Worm (Caenorhabditis elegans) whole organism, L3 larva: ENCODE data around the gene rsp-8.

Source experiments
- ZK546.5 ChIP-seq: sonication (generic microtip); optimal IDR thresholded peaks from 2 replicates; lab custom pipeline; 2017; ENCODE audit warnings: missing biosample characterization, missing genetic modification characterization
- aly-2 ChIP-seq: fragments of 150-350 bp; optimal IDR thresholded peaks from 2 replicates; lab custom pipeline; 2014; ENCODE audit warnings: missing biosample characterization, missing genetic modification characterization
- ceh-16 ChIP-seq: sonication (generic microtip); optimal IDR thresholded peaks from 2 replicates; lab custom pipeline; 2017; ENCODE audit warnings: missing biosample characterization, missing genetic modification characterization
- ceh-28 ChIP-seq: fragments of 150-350 bp; optimal IDR thresholded peaks from 2 replicates; lab custom pipeline; 2014; ENCODE audit warnings: missing biosample characterization, missing genetic modification reagents, missing genetic modification characterization
- ceh-82 ChIP-seq: fragments of 150-350 bp; optimal IDR thresholded peaks from 2 replicates; lab custom pipeline; 2014; ENCODE audit warnings: missing biosample characterization, missing genetic modification characterization
- ceh-9 ChIP-seq: sonication (generic microtip); optimal IDR thresholded peaks from 2 replicates; lab custom pipeline; 2018; ENCODE audit warnings: missing biosample characterization, missing genetic modification characterization
- daf-12 ChIP-seq: fragments of 150-350 bp; optimal IDR thresholded peaks from 2 replicates; lab custom pipeline; 2014; ENCODE audit warnings: missing biosample characterization, missing genetic modification reagents, missing genetic modification characterization
- egl-5 ChIP-seq: fragments of 150-350 bp; optimal IDR thresholded peaks from 2 replicates; lab custom pipeline; 2017; ENCODE audit warnings: missing biosample characterization, missing genetic modification reagents, missing genetic modification characterization, inconsistent platforms
- elt-1 ChIP-seq: fragments of 150-350 bp; optimal IDR thresholded peaks from 2 replicates; lab custom pipeline; 2014; ENCODE audit warnings: missing biosample characterization, missing genetic modification characterization
- elt-2 ChIP-seq: sonication (generic microtip); optimal IDR thresholded peaks from 2 replicates; lab custom pipeline; 2016; ENCODE audit warnings: missing genetic modification reagents, mild to moderate bottlenecking, missing genetic modification characterization, missing compliant biosample characterization
- fkh-10 ChIP-seq: sonication (generic microtip); optimal IDR thresholded peaks from 2 replicates; lab custom pipeline; 2017; ENCODE audit warnings: missing biosample characterization, missing genetic modification reagents, missing genetic modification characterization
- fkh-2 ChIP-seq: fragments of 150-350 bp; optimal IDR thresholded peaks from 2 replicates; lab custom pipeline; 2014; ENCODE audit warnings: missing biosample characterization, missing genetic modification reagents, missing genetic modification characterization
- fos-1 ChIP-seq: fragments of 150-350 bp; optimal IDR thresholded peaks from 2 replicates; lab custom pipeline; 2014; ENCODE audit warnings: missing biosample characterization, missing genetic modification characterization
- hmg-11 ChIP-seq: sonication (generic microtip); optimal IDR thresholded peaks from 2 replicates; lab custom pipeline; 2016; ENCODE audit warnings: missing genetic modification characterization, missing compliant biosample characterization
- lin-15B ChIP-seq: fragments of 150-350 bp; optimal IDR thresholded peaks from 2 replicates; lab custom pipeline; 2014; ENCODE audit warnings: missing biosample characterization, missing genetic modification characterization
- lin-39 ChIP-seq: fragments of 150-350 bp; optimal IDR thresholded peaks from 2 replicates; lab custom pipeline; 2018; ENCODE audit warnings: missing biosample characterization, missing genetic modification reagents, missing genetic modification characterization
- mml-1 ChIP-seq: fragments of 150-350 bp; sonication (generic microtip); optimal IDR thresholded peaks from 3 replicates; lab custom pipeline; 2014; ENCODE audit warnings: missing biosample characterization, missing genetic modification characterization
- nfya-1 ChIP-seq: sonication (generic microtip); optimal IDR thresholded peaks from 2 replicates; lab custom pipeline; 2017; ENCODE audit warnings: missing genetic modification characterization, mild to moderate bottlenecking, missing compliant biosample characterization, antibody characterized with exemption, moderate library complexity; ENCODE audit not compliant: insufficient read depth
- nhr-11 ChIP-seq: fragments of 150-350 bp; optimal IDR thresholded peaks from 2 replicates; lab custom pipeline; 2014; ENCODE audit warnings: missing biosample characterization, missing genetic modification characterization
- nhr-237 ChIP-seq: fragments of 150-350 bp; optimal IDR thresholded peaks from 2 replicates; lab custom pipeline; 2014; ENCODE audit warnings: missing biosample characterization, missing genetic modification characterization
- nhr-25 ChIP-seq: sonication (generic microtip); optimal IDR thresholded peaks from 2 replicates; lab custom pipeline; 2017; ENCODE audit warnings: missing biosample characterization, missing genetic modification characterization
- nhr-28 ChIP-seq: fragments of 150-350 bp; optimal IDR thresholded peaks from 2 replicates; lab custom pipeline; 2014; ENCODE audit warnings: missing biosample characterization, missing genetic modification characterization
- nhr-67 ChIP-seq: fragments of 150-350 bp; optimal IDR thresholded peaks from 2 replicates; lab custom pipeline; 2014; ENCODE audit warnings: missing biosample characterization, missing genetic modification characterization
- nhr-76 ChIP-seq: fragments of 150-350 bp; sonication (generic microtip); optimal IDR thresholded peaks from 5 replicates; lab custom pipeline; 2014; ENCODE audit warnings: missing biosample characterization, missing genetic modification characterization
- nhr-77 ChIP-seq: fragments of 150-350 bp; optimal IDR thresholded peaks from 2 replicates; lab custom pipeline; 2014; ENCODE audit warnings: missing biosample characterization, missing genetic modification characterization
- pha-4 ChIP-seq: fragments of 150-350 bp; optimal IDR thresholded peaks from 2 replicates; lab custom pipeline; 2014; ENCODE audit warnings: missing biosample characterization, missing genetic modification reagents, missing genetic modification characterization
- pqm-1 ChIP-seq: fragments of 150-350 bp; optimal IDR thresholded peaks from 2 replicates; lab custom pipeline; 2017; ENCODE audit warnings: missing biosample characterization, missing genetic modification characterization, inconsistent platforms
- sea-2 ChIP-seq: fragments of 150-350 bp; sonication (generic microtip); optimal IDR thresholded peaks from 4 replicates; lab custom pipeline; 2014; ENCODE audit warnings: missing biosample characterization, missing genetic modification reagents, missing genetic modification characterization
- skn-1 ChIP-seq: fragments of 150-350 bp; optimal IDR thresholded peaks from 2 replicates; lab custom pipeline; 2014; ENCODE audit warnings: missing biosample characterization, missing genetic modification characterization
- snpc-4 ChIP-seq: fragments of 150-350 bp; optimal IDR thresholded peaks from 2 replicates; lab custom pipeline; 2014; ENCODE audit warnings: missing biosample characterization, missing genetic modification characterization
- tbx-2 ChIP-seq: sonication (generic microtip); optimal IDR thresholded peaks from 2 replicates; lab custom pipeline; 2016; ENCODE audit warnings: mild to moderate bottlenecking, missing genetic modification characterization, missing compliant biosample characterization
- unc-39 ChIP-seq: sonication (generic microtip); optimal IDR thresholded peaks from 4 replicates; lab custom pipeline; 2017; ENCODE audit warnings: missing biosample characterization, missing genetic modification characterization
- unc-62 ChIP-seq: fragments of 150-350 bp; sonication (generic microtip); optimal IDR thresholded peaks from 4 replicates; lab custom pipeline; 2014; ENCODE audit warnings: missing biosample characterization, missing genetic modification reagents, missing genetic modification characterization
- zag-1 ChIP-seq: fragments of 150-350 bp; optimal IDR thresholded peaks from 2 replicates; lab custom pipeline; 2014; ENCODE audit warnings: missing biosample characterization, missing genetic modification characterization

rsp-8 gene

ce11 chrIII:11847014-11847413 is 20.8 kb downstream of the rsp-8 start:
- peak; percentile 45 for TF ChIP-seq nfya-1
- no peak for TF ChIP-seq lin-39 (tag; lab: Kevin White, UChicago)
- TF ChIP-seq ceh-28 (tag; lab: Kevin White, UChicago), result peak; percentile 61

- TF ChIP-seq pqm-1 (tag; lab: Kevin White, UChicago), result no peak
- no peak for TF ChIP-seq fkh-2 (tag; lab: Kevin White, UChicago)
- peak; percentile 64 for TF ChIP-seq lin-39 (tag; lab: Kevin White, UChicago)
- no peak for TF ChIP-seq elt-1 (tag; lab: Kevin White, UChicago)
- TF ChIP-seq egl-5 (tag; lab: Kevin White, UChicago), result peak; percentile 59
- no peak for TF ChIP-seq nhr-25 (tag; lab: Kevin White, UChicago)
- no peak for TF ChIP-seq fkh-10
- TF ChIP-seq pha-4 (tag; lab: Kevin White, UChicago), result peak; percentile 69
- no peak for TF ChIP-seq nhr-67
- TF ChIP-seq ZK546.5, result no peak
- TF ChIP-seq lin-15B (tag; lab: Kevin White, UChicago), result peak; percentile 66
- peak; percentile 9 for TF ChIP-seq elt-2 (tag; lab: Kevin White, UChicago)
- peak; percentile 33 for TF ChIP-seq hmg-11 (tag; lab: Kevin White, UChicago)
- TF ChIP-seq nfya-1, result peak; percentile 97
Observed at ce11 chrIII:11847658-11848202, 21.5 kb downstream of the rsp-8 start, which contains the start of gene mif-1. Gene mif-1, plus strand, starts transcription at chrIII:11848152.

ce11 chrIII:11848317-11848716 is 22.1 kb downstream of the rsp-8 start:
- TF ChIP-seq unc-39, result no peak
- TF ChIP-seq ceh-16 (tag; lab: Kevin White, UChicago), result no peak
- TF ChIP-seq zag-1 (tag; lab: Kevin White, UChicago), result no peak
- no peak for TF ChIP-seq sea-2 (GFP tag; lab: Kevin White, UChicago)
- TF ChIP-seq nhr-76 (tag; lab: Kevin White, UChicago), result no peak
- TF ChIP-seq unc-62 (GFP tag; lab: Kevin White, UChicago), result no peak
- TF ChIP-seq ceh-82 (tag; lab: Kevin White, UChicago), result no peak
- TF ChIP-seq nhr-237 (tag; lab: Kevin White, UChicago), result no peak
- no peak for TF ChIP-seq aly-2 (tag; lab: Kevin White, UChicago)
- no peak for TF ChIP-seq snpc-4
- no peak for TF ChIP-seq nhr-28 (tag; lab: Kevin White, UChicago)
- no peak for TF ChIP-seq nfya-1
- no peak for TF ChIP-seq ceh-9 (tag; lab: Kevin White, UChicago)
- TF ChIP-seq pqm-1 (tag; lab: Kevin White, UChicago), result no peak
- TF ChIP-seq elt-2 (tag; lab: Kevin White, UChicago), result no peak
- no peak for TF ChIP-seq ceh-28 (tag; lab: Kevin White, UChicago)
- TF ChIP-seq mml-1 (tag; lab: Kevin White, UChicago), result no peak
- TF ChIP-seq lin-39 (tag; lab: Kevin White, UChicago), result no peak

- TF ChIP-seq nhr-77 (no peak), sea-2 (GFP tag; lab: Kevin White, UChicago) (no peak), nhr-67 (no peak), nhr-237 (tag; lab: Kevin White, UChicago) (no peak), ceh-28 (tag; lab: Kevin White, UChicago) (no peak), skn-1 (no peak), fkh-2 (tag; lab: Kevin White, UChicago) (no peak), nhr-25 (tag; lab: Kevin White, UChicago) (no peak)
- TF ChIP-seq, all 47 proteins: peak for 0
Observed at ce11 chrIII:11849590-11849989, 23.4 kb downstream of the rsp-8 start.

ce11 chrIII:11853533-11853932 is 27.3 kb downstream of the rsp-8 start:
- TF ChIP-seq ceh-28 (tag; lab: Kevin White, UChicago) (no peak), nhr-28 (tag; lab: Kevin White, UChicago) (no peak), fos-1 (no peak), ZK546.5 (no peak), snpc-4 (no peak), aly-2 (tag; lab: Kevin White, UChicago) (no peak), nhr-11 (tag; lab: Kevin White, UChicago) (no peak), unc-39 (no peak), daf-12 (tag; lab: Kevin White, UChicago) (no peak), tbx-2 (tag; lab: Kevin White, UChicago) (no peak)
